Fruit fly (Drosophila melanogaster) whole organism, embryonic: ENCODE results near the gene Pif1.

Experiments
- CG11723 ChIP-seq: fragments of 200-800 bp; sonication (Bioruptor generic); optimal IDR thresholded peaks from 2 replicates; lab custom pipeline; 2017; ENCODE audit warnings: missing biosample characterization, mild to moderate bottlenecking, missing genetic modification characterization
- CG12391 ChIP-seq: fragments of 200-800 bp; sonication (Bioruptor generic); optimal IDR thresholded peaks from 3 replicates; lab custom pipeline; 2018; ENCODE audit warnings: missing biosample characterization, mild to moderate bottlenecking, missing genetic modification characterization, moderate library complexity
- CG12744 ChIP-seq: fragments of 200-800 bp; sonication (Bioruptor generic); optimal IDR thresholded peaks from 2 replicates; lab custom pipeline; 2016; ENCODE audit warnings: missing biosample characterization, missing genetic modification characterization
- CG15514 ChIP-seq: fragments of 200-800 bp; sonication (Bioruptor generic); optimal IDR thresholded peaks from 3 replicates; lab custom pipeline; 2017; ENCODE audit warnings: missing biosample characterization, missing genetic modification characterization, mild to moderate bottlenecking, moderate library complexity, missing genetic modification reagents
- CG16779 ChIP-seq: fragments of 200-800 bp; sonication (Bioruptor generic); IDR thresholded peaks from 2 replicates; pipeline ENCODE4 v1.3.6; 2022; ENCODE audit warnings: missing biosample characterization, missing genetic modification characterization
- CG17328 ChIP-seq: fragments of 200-800 bp; sonication (Bioruptor generic); IDR thresholded peaks from 2 replicates; pipeline ENCODE4 v1.3.6; 2022; ENCODE audit warnings: missing biosample characterization, missing genetic modification characterization
- CG2199 ChIP-seq: fragments of 200-800 bp; sonication (Bioruptor generic); IDR thresholded peaks from 3 replicates; pipeline ENCODE4 v1.3.6; 2022; ENCODE audit warnings: missing biosample characterization, missing genetic modification characterization
- CG2678 ChIP-seq: fragments of 200-800 bp; sonication (Bioruptor generic); optimal IDR thresholded peaks from 3 replicates; lab custom pipeline; 2019; ENCODE audit warnings: missing biosample characterization, mild to moderate bottlenecking, missing genetic modification characterization, moderate library complexity
- CG3065 ChIP-seq: fragments of 200-800 bp; sonication (Bioruptor generic); optimal IDR thresholded peaks from 2 replicates; lab custom pipeline; 2016; ENCODE audit warnings: missing biosample characterization, missing genetic modification characterization
- CG3995 ChIP-seq: fragments of 200-800 bp; sonication (Bioruptor generic); optimal IDR thresholded peaks from 3 replicates; lab custom pipeline; 2016; ENCODE audit warnings: missing biosample characterization, missing genetic modification characterization
- CG6175 ChIP-seq: fragments of 200-800 bp; sonication (Bioruptor generic); IDR thresholded peaks from 3 replicates; pipeline ENCODE4 v1.3.6; 2022; ENCODE audit warnings: missing biosample characterization, missing genetic modification characterization
- CG6683 ChIP-seq: fragments of 200-800 bp; sonication (Bioruptor generic); optimal IDR thresholded peaks from 2 replicates; lab custom pipeline; 2017; ENCODE audit warnings: missing biosample characterization, mild to moderate bottlenecking, missing genetic modification characterization, missing genetic modification reagents
- CG6854 ChIP-seq: fragments of 200-800 bp; sonication (Bioruptor generic); optimal IDR thresholded peaks from 3 replicates; lab custom pipeline; 2017; ENCODE audit warnings: missing biosample characterization, mild to moderate bottlenecking, missing genetic modification characterization
- CG7928 ChIP-seq: fragments of 200-800 bp; sonication (Bioruptor generic); optimal IDR thresholded peaks from 2 replicates; lab custom pipeline; 2017; ENCODE audit warnings: missing biosample characterization, mild to moderate bottlenecking, missing genetic modification characterization
- CG7963 ChIP-seq: fragments of 200-800 bp; sonication (Bioruptor generic); IDR thresholded peaks from 3 replicates; pipeline ENCODE4 v1.3.6; 2022; ENCODE audit warnings: missing biosample characterization, missing genetic modification characterization; ENCODE audit not compliant: partially characterized antibody
- Dek ChIP-seq: fragments of 200-800 bp; sonication (Bioruptor generic); optimal IDR thresholded peaks from 3 replicates; lab custom pipeline; 2019; ENCODE audit warnings: missing biosample characterization, mild to moderate bottlenecking, missing genetic modification characterization, moderate library complexity
- Dll ChIP-seq: fragments of 200-800 bp; sonication (Bioruptor generic); IDR thresholded peaks from 4 replicates; pipeline ENCODE4 v1.3.6; 2022; ENCODE audit warnings: missing biosample characterization, missing genetic modification characterization; ENCODE audit not compliant: partially characterized antibody
- Doc2 ChIP-seq: fragments of 200-800 bp; sonication (Bioruptor generic); IDR thresholded peaks from 2 replicates; pipeline ENCODE4 v1.3.6; 2022; ENCODE audit warnings: missing biosample characterization, missing genetic modification characterization
- E2f1 ChIP-seq: fragments of 200-800 bp; sonication (Bioruptor generic); IDR thresholded peaks from 2 replicates; pipeline ENCODE4 v1.3.6; 2022; ENCODE audit warnings: missing biosample characterization, missing genetic modification characterization
- Eip74EF ChIP-seq, 2 experiments: fragments of 200-800 bp in 1 of 2; fragments of >200 bp in 1 of 2; sonication (Bioruptor generic) in 1 of 2; optimal IDR thresholded peaks; 2 replicates each; lab custom pipeline; 2017 to 2019; ENCODE audit warnings: missing biosample characterization in 2 of 2, missing genetic modification characterization in 2 of 2, mild to moderate bottlenecking in 1 of 2, moderate library complexity in 1 of 2
- HLHmδ ChIP-seq: fragments of 200-800 bp; sonication (Bioruptor generic); optimal IDR thresholded peaks from 2 replicates; lab custom pipeline; 2018; ENCODE audit warnings: missing biosample characterization, mild to moderate bottlenecking, missing genetic modification characterization, moderate library complexity
- MTF-1 ChIP-seq: fragments of 200-800 bp; sonication (Bioruptor generic); optimal IDR thresholded peaks from 2 replicates; lab custom pipeline; 2018; ENCODE audit warnings: missing biosample characterization, mild to moderate bottlenecking, missing genetic modification characterization, borderline replicate concordance
- Mad ChIP-seq: fragments of 200-800 bp; sonication (Bioruptor generic); optimal IDR thresholded peaks from 2 replicates; lab custom pipeline; 2016; ENCODE audit warnings: missing biosample characterization, missing genetic modification characterization
- NFAT ChIP-seq: fragments of 200-800 bp; sonication (Bioruptor generic); IDR thresholded peaks from 2 replicates; pipeline ENCODE4 v1.3.6; 2022; ENCODE audit warnings: missing biosample characterization, missing genetic modification characterization
- Rx ChIP-seq: fragments of 200-800 bp; sonication (Bioruptor generic); IDR thresholded peaks from 2 replicates; pipeline ENCODE4 v1.3.6; 2022; ENCODE audit warnings: missing biosample characterization, missing genetic modification characterization
- Ssrp ChIP-seq: fragments of 200-800 bp; sonication (Bioruptor generic); optimal IDR thresholded peaks from 2 replicates; lab custom pipeline; 2018; ENCODE audit warnings: missing biosample characterization, mild to moderate bottlenecking, missing genetic modification characterization, moderate library complexity
- Stat92E ChIP-seq, 3 experiments: fragments of >200 bp in 2 of 3; fragments of 200-800 bp in 1 of 3; sonication (Bioruptor generic) in 1 of 3; optimal IDR thresholded peaks; 2 replicates each; lab custom pipeline; 2017 to 2019; ENCODE audit warnings: missing biosample characterization in 3 of 3, missing genetic modification characterization in 3 of 3, mild to moderate bottlenecking in 1 of 3, moderate library complexity in 1 of 3
- YL-1 ChIP-seq: fragments of 200-800 bp; sonication (Bioruptor generic); optimal IDR thresholded peaks from 3 replicates; lab custom pipeline; 2017; ENCODE audit warnings: missing biosample characterization, mild to moderate bottlenecking, missing genetic modification characterization
- ase ChIP-seq: fragments of 200-800 bp; sonication (Bioruptor generic); IDR thresholded peaks from 3 replicates; pipeline ENCODE4 v1.3.6; 2022; ENCODE audit warnings: missing biosample characterization, missing genetic modification characterization
- ato ChIP-seq: fragments of 200-800 bp; sonication (Bioruptor generic); IDR thresholded peaks from 2 replicates; pipeline ENCODE4 v1.3.6; 2022; ENCODE audit warnings: missing biosample characterization, missing genetic modification characterization; ENCODE audit not compliant: partially characterized antibody
- bsh ChIP-seq, 2 experiments: fragments of 200-800 bp; sonication (Bioruptor generic); optimal IDR thresholded peaks; 2 replicates each; lab custom pipeline; 2017 to 2018; ENCODE audit warnings: mild to moderate bottlenecking in 2 of 2, missing biosample characterization in 2 of 2, missing genetic modification characterization in 2 of 2, moderate library complexity in 1 of 2
- chn ChIP-seq: fragments of 200-800 bp; sonication (Bioruptor generic); optimal IDR thresholded peaks from 2 replicates; lab custom pipeline; 2016; ENCODE audit warnings: missing biosample characterization, missing genetic modification characterization
- crol ChIP-seq: fragments of 200-800 bp; sonication (Bioruptor generic); IDR thresholded peaks from 2 replicates; pipeline ENCODE4 v1.3.6; 2022; ENCODE audit warnings: missing biosample characterization, missing genetic modification characterization
- eve ChIP-seq, 2 experiments: fragments of >200 bp; optimal IDR thresholded peaks; 2 replicates each; lab custom pipeline; 2017; ENCODE audit warnings: missing biosample characterization in 2 of 2, missing genetic modification characterization in 2 of 2
- ewg ChIP-seq: fragments of 200-800 bp; sonication (Bioruptor generic); optimal IDR thresholded peaks from 3 replicates; lab custom pipeline; 2017; ENCODE audit warnings: mild to moderate bottlenecking, missing biosample characterization, missing genetic modification reagents, missing genetic modification characterization
- exex ChIP-seq: fragments of 200-800 bp; sonication (Bioruptor generic); optimal IDR thresholded peaks from 4 replicates; lab custom pipeline; 2018; ENCODE audit warnings: missing biosample characterization, mild to moderate bottlenecking, missing genetic modification characterization, moderate library complexity
- fd3F ChIP-seq: fragments of 200-800 bp; sonication (Bioruptor generic); optimal IDR thresholded peaks from 2 replicates; lab custom pipeline; 2018; ENCODE audit warnings: missing biosample characterization, mild to moderate bottlenecking, missing genetic modification characterization, moderate library complexity
- fd64A ChIP-seq: fragments of 200-800 bp; sonication (Bioruptor generic); optimal IDR thresholded peaks from 3 replicates; lab custom pipeline; 2018; ENCODE audit warnings: missing biosample characterization, mild to moderate bottlenecking, missing genetic modification characterization
- inv ChIP-seq: fragments of 200-800 bp; sonication (Bioruptor generic); IDR thresholded peaks from 2 replicates; pipeline ENCODE4 v1.3.6; 2022; ENCODE audit warnings: missing biosample characterization, missing genetic modification characterization; ENCODE audit not compliant: partially characterized antibody
- klu ChIP-seq: fragments of 200-800 bp; sonication (Bioruptor generic); IDR thresholded peaks from 2 replicates; pipeline ENCODE4 v1.3.6; 2022; ENCODE audit warnings: missing biosample characterization, missing genetic modification characterization
- pan ChIP-seq, 4 experiments: fragments of >200 bp in 3 of 4; fragments of 200-800 bp in 1 of 4; sonication (Bioruptor generic) in 1 of 4; optimal IDR thresholded peaks in 3 of 4; IDR thresholded peaks in 1 of 4; 2 replicates each; pipeline versions ENCODE4 v1.3.6 to Lab custom; 2017 to 2022; ENCODE audit warnings: missing biosample characterization in 2 of 4, missing genetic modification characterization in 2 of 4, mixed read lengths in 1 of 4
- pzg ChIP-seq: fragments of 200-800 bp; sonication (Bioruptor generic); optimal IDR thresholded peaks from 3 replicates; lab custom pipeline; 2018; ENCODE audit warnings: missing biosample characterization, mild to moderate bottlenecking, missing genetic modification characterization, moderate library complexity
- rib ChIP-seq: fragments of 200-800 bp; sonication (Bioruptor generic); IDR thresholded peaks from 2 replicates; pipeline ENCODE4 v1.3.6; 2022; ENCODE audit warnings: missing biosample characterization, missing genetic modification characterization
- row ChIP-seq: fragments of 200-800 bp; sonication (Bioruptor generic); IDR thresholded peaks from 3 replicates; pipeline ENCODE4 v1.3.6; 2022; ENCODE audit warnings: missing biosample characterization, missing genetic modification characterization
- run ChIP-seq: fragments of 200-800 bp; sonication (Bioruptor generic); optimal IDR thresholded peaks from 3 replicates; lab custom pipeline; 2018; ENCODE audit warnings: missing biosample characterization, mild to moderate bottlenecking, missing genetic modification characterization
- scrt ChIP-seq: fragments of 200-800 bp; sonication (Bioruptor generic); optimal IDR thresholded peaks from 2 replicates; lab custom pipeline; 2018; ENCODE audit warnings: missing biosample characterization, mild to moderate bottlenecking, missing genetic modification characterization, moderate library complexity
- sim ChIP-seq: fragments of 200-800 bp; sonication (Bioruptor generic); IDR thresholded peaks from 2 replicates; pipeline ENCODE4 v1.3.6; 2022; ENCODE audit warnings: missing biosample characterization, missing genetic modification characterization
- slbo ChIP-seq: fragments of 200-800 bp; sonication (Bioruptor generic); IDR thresholded peaks from 2 replicates; pipeline ENCODE4 v1.3.6; 2022; ENCODE audit warnings: missing biosample characterization, missing genetic modification characterization
- ssp ChIP-seq: fragments of 200-800 bp; sonication (Bioruptor generic); IDR thresholded peaks from 2 replicates; pipeline ENCODE4 v1.3.6; 2022; ENCODE audit warnings: missing biosample characterization, missing genetic modification characterization

The Pif1 gene

DNA sequence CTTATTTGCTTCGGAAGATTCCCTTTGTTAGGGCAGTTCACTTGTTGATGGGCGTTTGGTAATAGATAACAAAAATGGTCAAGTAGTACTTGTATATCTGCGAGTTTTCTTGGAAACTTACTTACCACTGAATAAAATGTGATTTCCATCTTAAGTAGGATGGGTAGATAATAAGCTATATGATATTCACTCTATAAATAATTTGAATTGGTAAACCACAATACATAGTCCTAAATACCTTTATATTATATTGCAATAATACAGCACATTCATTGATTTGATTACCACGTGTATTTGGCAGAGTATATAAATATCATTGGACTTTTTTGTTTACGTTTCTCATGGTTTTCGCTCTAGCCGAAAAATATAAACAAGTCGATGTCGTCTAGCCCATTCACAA is 6.1 kb upstream of the Pif1 start (continued):
- TF ChIP-seq chn (peak; percentile 32), Mad (peak; percentile 4), exex (tag; lab: Kevin White, UChicago) (peak; percentile 25), pan (optimal IDR thresholded peaks at IDR 0.05; lab: Kevin White, UChicago) (no peak), pan (GFP tag; optimal IDR thresholded peaks at IDR 0.05 in 1 of 2, IDR thresholded peaks at IDR 0.05 in 1 of 2) (peak in 1 of 2 experiments; percentile 72), CG6854 (peak; percentile 3), ato (GFP tag; lab: Robert Waterston, UW) (no peak), CG15514 (GFP tag; lab: Kevin White, UChicago) (no peak), Doc2 (GFP tag; lab: Robert Waterston, UW) (no peak), CG3065 (GFP tag; lab: Kevin White, UChicago) (no peak), CG7928 (GFP tag; lab: Kevin White, UChicago) (no peak), HLHmδ (GFP tag; lab: Kevin White, UChicago) (no peak), eve (GFP tag; optimal IDR thresholded peaks at IDR 0.05; lab: Kevin White, UChicago) (no peak), sim (no peak), CG16779 (no peak), CG12744 (GFP tag; lab: Kevin White, UChicago) (peak; percentile 26), rib (GFP tag; lab: Robert Waterston, UW) (no peak), scrt (GFP tag; lab: Kevin White, UChicago) (peak; percentile 21), CG6683 (peak; percentile 15), pzg (no peak), klu (GFP tag; lab: Robert Waterston, UW) (peak; percentile 37; the same call in 1 of the 2 replicates), Dll (GFP tag; lab: Robert Waterston, UW) (no peak), CG12391 (tag; lab: Kevin White, UChicago) (peak; percentile 74), CG2678 (peak; percentile 84), ssp (0 out of 2 replicates have a peak, but pooled peaks have one; percentile 25), fd64A (GFP tag; lab: Kevin White, UChicago) (no peak), NFAT (GFP tag; lab: Robert Waterston, UW) (0 out of 2 replicates have a peak, but pooled peaks have one; percentile 40), CG7963 (GFP tag; lab: Robert Waterston, UW) (no peak), MTF-1 (GFP tag; lab: Kevin White, UChicago) (no peak), ewg (no peak), CG2199 (GFP tag; lab: Robert Waterston, UW) (no peak), CG6175 (GFP tag; lab: Robert Waterston, UW) (no peak), Stat92E (GFP tag; optimal IDR thresholded peaks at IDR 0.05; lab: Kevin White, UChicago) (no peak), slbo (peak; percentile 71), Rx (GFP tag; lab: Robert Waterston, UW) (no peak), YL-1 (no peak), crol (GFP tag; lab: Robert Waterston, UW) (no peak), inv (no peak), CG3995 (GFP tag; lab: Kevin White, UChicago) (peak; percentile 11), bsh (GFP tag; optimal IDR thresholded peaks at IDR 0.05; lab: Kevin White, UChicago) (peak in 1 of 2 experiments; percentile 42), row (GFP tag; lab: Robert Waterston, UW) (peak; percentile 82), Eip74EF (GFP tag; optimal IDR thresholded peaks at IDR 0.05; lab: Kevin White, UChicago) (peak in 1 of 2 experiments; percentile 54), CG17328 (no peak), CG11723 (GFP tag; lab: Kevin White, UChicago) (peak; percentile 37), fd3F (GFP tag; lab: Kevin White, UChicago) (peak; percentile 68), E2f1 (GFP tag; lab: Robert Waterston, UW) (0 out of 2 replicates have a peak, but pooled peaks have one; percentile 54), ase (GFP tag; lab: Robert Waterston, UW) (0 out of 3 replicates have a peak, but pooled peaks have one; percentile 32), Dek (tag; lab: Kevin White, UChicago) (peak; percentile 77), Ssrp (tag; lab: Kevin White, UChicago) (peak; percentile 50), run (tag; lab: Kevin White, UChicago) (peak; percentile 33)
